Worm (Caenorhabditis elegans) whole organism, early embryonic: Measurements from ENCODE around the gene Y39F10A.3.

Experiments
- B0310.2 ChIP-seq: sonication (generic microtip); optimal IDR thresholded peaks from 2 replicates; lab custom pipeline; 2016; ENCODE audit warnings: mild to moderate bottlenecking, missing genetic modification characterization, missing compliant biosample characterization
- F13C5.2 ChIP-seq: sonication (generic microtip); optimal IDR thresholded peaks from 2 replicates; lab custom pipeline; 2017; ENCODE audit warnings: mild to moderate bottlenecking, missing genetic modification characterization, inconsistent platforms, missing compliant biosample characterization
- aly-1 ChIP-seq: sonication (generic microtip); optimal IDR thresholded peaks from 2 replicates; lab custom pipeline; 2016; ENCODE audit warnings: missing genetic modification characterization, missing compliant biosample characterization
- ama-1 ChIP-seq: fragments of 150-350 bp; optimal IDR thresholded peaks from 2 replicates; lab custom pipeline; 2014
- ceh-13 ChIP-seq: fragments of 200-800 bp; sonication (Bioruptor generic); optimal IDR thresholded peaks from 2 replicates; lab custom pipeline; 2018; ENCODE audit warnings: mild to moderate bottlenecking, missing genetic modification characterization, missing compliant biosample characterization
- ceh-36 ChIP-seq: sonication (generic microtip); optimal IDR thresholded peaks from 2 replicates; lab custom pipeline; 2016; ENCODE audit warnings: missing genetic modification characterization, inconsistent platforms, missing compliant biosample characterization
- ets-7 ChIP-seq: sonication (generic microtip); optimal IDR thresholded peaks from 2 replicates; lab custom pipeline; 2016; ENCODE audit warnings: missing genotype, missing genetic modification characterization, missing compliant biosample characterization
- flt-1 ChIP-seq: fragments of 200-800 bp; sonication (Bioruptor generic); IDR thresholded peaks from 2 replicates; pipeline ENCODE4 v1.3.6; 2022; ENCODE audit warnings: missing genetic modification characterization, missing compliant biosample characterization
- hmbx-1 ChIP-seq: sonication (generic microtip); optimal IDR thresholded peaks from 2 replicates; lab custom pipeline; 2016; ENCODE audit warnings: mild to moderate bottlenecking, missing genetic modification characterization, missing compliant biosample characterization
- hmg-4 ChIP-seq: fragments of 200-800 bp; sonication (Bioruptor generic); optimal IDR thresholded peaks from 2 replicates; lab custom pipeline; 2018; ENCODE audit warnings: mild to moderate bottlenecking, missing genetic modification characterization, missing compliant biosample characterization
- hnd-1 ChIP-seq: sonication (generic microtip); optimal IDR thresholded peaks from 2 replicates; lab custom pipeline; 2016; ENCODE audit warnings: missing genetic modification characterization, missing compliant biosample characterization
- pes-1 ChIP-seq: fragments of 200-800 bp; sonication (Bioruptor generic); IDR thresholded peaks from 2 replicates; pipeline ENCODE4 v1.3.6; 2022; ENCODE audit warnings: missing genetic modification reagents, missing genetic modification characterization, missing compliant biosample characterization
- scrt-1 ChIP-seq: fragments of 200-800 bp; sonication (Bioruptor generic); IDR thresholded peaks from 2 replicates; pipeline ENCODE4 v1.3.6; 2022; ENCODE audit warnings: missing genetic modification characterization, missing compliant biosample characterization
- sea-1 ChIP-seq: fragments of 200-800 bp; sonication (Bioruptor generic); conservative IDR thresholded peaks from 2 replicates; pipeline ENCODE4 v1.3.6; 2022; ENCODE audit warnings: missing genetic modification characterization, missing compliant biosample characterization
- tbx-11 ChIP-seq: fragments of 200-800 bp; sonication (Bioruptor generic); IDR thresholded peaks from 2 replicates; pipeline ENCODE4 v1.3.6; 2022; ENCODE audit warnings: missing genetic modification characterization, missing compliant biosample characterization
- tbx-37 ChIP-seq: fragments of 200-800 bp; sonication (Bioruptor generic); conservative IDR thresholded peaks from 2 replicates; pipeline ENCODE4 v1.3.6; 2022; ENCODE audit warnings: missing genetic modification reagents, missing genetic modification characterization, missing compliant biosample characterization
- tra-4 ChIP-seq: sonication (generic microtip); optimal IDR thresholded peaks from 2 replicates; lab custom pipeline; 2017; ENCODE audit warnings: missing genetic modification characterization, missing compliant biosample characterization

Gene Y39F10A.3

ce11 chrII:756161-756560 is 26.6 kb downstream of the Y39F10A.3 start:
- TF ChIP-seq tbx-37 (GFP tag; lab: Robert Waterston, UW): no peak
- no peak for TF ChIP-seq ets-7 (tag; lab: Kevin White, UChicago)

DNA sequence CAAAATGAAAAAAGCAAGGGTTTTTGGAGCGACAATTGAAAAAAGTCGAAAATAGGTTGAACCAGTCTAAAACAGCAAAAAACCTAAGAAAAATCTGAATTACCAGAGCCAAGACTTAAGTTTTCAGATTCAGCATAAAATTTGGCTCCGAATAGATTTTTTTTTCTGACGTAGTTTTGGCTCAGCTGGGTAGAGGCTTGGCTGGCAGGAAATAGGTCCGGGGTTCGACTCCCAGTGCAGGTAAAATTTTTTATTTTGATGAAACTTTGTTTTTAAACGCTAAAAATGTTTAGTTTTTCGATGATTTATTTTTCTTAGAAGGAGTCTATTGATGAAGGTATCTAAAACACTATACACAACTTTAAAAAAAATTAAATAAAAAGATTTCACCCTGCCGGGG is 27.8 kb downstream of the Y39F10A.3 start:
- no peak for TF ChIP-seq scrt-1
- TF ChIP-seq hmg-4 (GFP tag; lab: Kevin White, UChicago): no peak

DNA sequence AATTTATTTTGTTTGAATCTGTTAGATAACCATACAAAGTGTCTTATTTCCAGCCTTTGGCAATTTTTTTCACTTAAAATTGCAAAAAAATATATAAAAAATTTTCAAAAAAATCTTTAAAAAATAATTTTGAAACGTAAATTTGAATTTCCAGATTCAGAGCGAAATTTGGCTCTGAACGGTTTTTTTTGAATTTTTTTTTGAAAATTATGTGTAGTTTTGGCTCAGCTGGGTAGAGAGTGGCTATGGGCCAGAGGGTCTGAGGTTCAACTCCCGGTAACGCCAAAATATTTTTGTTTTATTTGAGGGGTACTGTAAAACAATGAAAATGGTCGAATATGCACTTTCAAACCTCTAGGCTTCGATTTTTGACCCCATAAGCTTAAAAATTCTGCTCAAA is 29.3 kb downstream of the Y39F10A.3 start:
- TF ChIP-seq tra-4 (tag; lab: Kevin White, UChicago) (no peak), ceh-13 (GFP tag; lab: Kevin White, UChicago) (no peak), tbx-37 (GFP tag; lab: Robert Waterston, UW) (no peak), scrt-1 (no peak), tbx-11 (no peak)

DNA sequence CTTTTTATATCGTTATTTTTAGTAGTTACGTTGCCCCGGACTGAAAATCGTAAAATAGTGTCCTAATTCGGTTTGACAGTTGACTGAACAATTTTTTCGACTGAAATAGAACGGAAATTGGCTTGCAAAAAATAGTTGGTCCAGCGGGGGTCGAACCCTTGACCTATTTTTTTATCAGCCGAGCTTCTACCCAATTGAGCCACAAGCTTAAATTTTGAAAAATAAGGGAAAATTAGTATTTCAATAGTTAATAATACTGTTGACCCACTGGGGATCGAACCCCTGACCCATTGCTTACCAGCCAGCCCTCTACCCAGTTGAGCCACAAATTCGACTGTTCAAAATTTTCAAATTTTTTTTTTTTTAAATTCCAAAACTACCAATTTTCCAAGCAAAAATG is 31.0 kb downstream of the Y39F10A.3 start:
- no peak for TF ChIP-seq pes-1 (GFP tag; lab: Robert Waterston, UW)
- TF ChIP-seq flt-1 (GFP tag; lab: Robert Waterston, UW): no peak
- no peak for TF ChIP-seq hnd-1 (tag; lab: Kevin White, UChicago)
- TF ChIP-seq tbx-11: no peak
- no peak for TF ChIP-seq tra-4 (tag; lab: Kevin White, UChicago)
- TF ChIP-seq ceh-13 (GFP tag; lab: Kevin White, UChicago): no peak
- no peak for TF ChIP-seq scrt-1
- TF ChIP-seq B0310.2 (tag; lab: Kevin White, UChicago): no peak
- TF ChIP-seq tbx-37 (GFP tag; lab: Robert Waterston, UW): no peak
- no peak for TF ChIP-seq aly-1

DNA sequence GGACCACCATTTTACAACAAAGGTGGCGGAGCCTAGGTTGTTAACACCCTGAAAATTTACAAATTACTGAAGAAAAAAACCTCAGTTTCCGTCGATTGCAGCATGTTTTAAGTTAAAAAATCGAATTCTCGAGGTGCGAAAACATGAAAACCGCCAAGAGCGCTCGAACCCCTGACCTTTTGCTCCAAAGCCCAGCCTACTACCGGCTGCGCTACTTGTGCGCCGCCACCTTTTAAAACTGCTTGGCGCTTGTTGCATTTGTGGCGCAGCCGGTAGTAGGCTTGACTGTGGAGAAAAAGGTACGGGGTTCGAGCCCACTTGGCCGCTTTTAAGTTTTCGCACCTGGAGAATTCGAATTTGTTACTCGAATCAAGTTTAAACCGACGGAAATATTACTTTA is 32.6 kb downstream of the Y39F10A.3 start, which contains the start of gene snt-6:
Gene snt-6, minus strand, starts transcription at position 58 of the 400 bp plus-strand sequence.
- TF ChIP-seq ama-1 (lab: Kevin White, UChicago): no peak
- TF ChIP-seq scrt-1: no peak
- TF ChIP-seq B0310.2 (tag; lab: Kevin White, UChicago): no peak
- TF ChIP-seq hmbx-1 (tag; lab: Kevin White, UChicago): no peak
- TF ChIP-seq aly-1: no peak
- no peak for TF ChIP-seq tbx-37 (GFP tag; lab: Robert Waterston, UW)
- TF ChIP-seq ceh-13 (GFP tag; lab: Kevin White, UChicago): no peak
- TF ChIP-seq tra-4 (tag; lab: Kevin White, UChicago): no peak

ce11 chrII:740808-741207 is 42.0 kb downstream of the Y39F10A.3 start, which contains the start of gene fbxc-48:
Gene fbxc-48, minus strand, starts transcription at chrII:740908.
- TF ChIP-seq F13C5.2 (no peak), B0310.2 (tag; lab: Kevin White, UChicago) (no peak), ets-7 (tag; lab: Kevin White, UChicago) (no peak), hmbx-1 (tag; lab: Kevin White, UChicago) (no peak), ceh-13 (GFP tag; lab: Kevin White, UChicago) (no peak), tbx-37 (GFP tag; lab: Robert Waterston, UW) (no peak), hmg-4 (GFP tag; lab: Kevin White, UChicago) (no peak), sea-1 (no peak), pes-1 (GFP tag; lab: Robert Waterston, UW) (no peak)

DNA sequence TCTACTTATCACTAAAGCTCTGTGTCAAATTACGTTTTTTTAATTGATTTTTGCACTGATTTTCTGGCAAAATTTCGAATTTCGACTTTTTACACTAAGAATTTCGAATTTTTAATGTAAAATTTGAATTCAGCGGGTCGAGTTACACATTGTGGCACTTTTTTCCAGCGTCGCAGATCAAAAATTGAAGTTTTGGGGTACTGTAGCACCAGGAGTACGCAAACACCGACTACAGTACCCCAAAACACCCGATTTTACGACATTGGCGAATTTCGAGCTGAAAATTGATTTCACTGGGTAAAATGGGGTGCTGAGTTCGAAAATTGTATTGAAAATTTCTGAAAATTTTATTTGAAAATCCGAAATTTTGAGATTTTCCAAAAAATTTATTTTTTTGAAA is 50.4 kb downstream of the Y39F10A.3 start:
- TF ChIP-seq B0310.2 (tag; lab: Kevin White, UChicago) (no peak), flt-1 (GFP tag; lab: Robert Waterston, UW) (no peak), pes-1 (GFP tag; lab: Robert Waterston, UW) (no peak), hnd-1 (tag; lab: Kevin White, UChicago) (no peak), tbx-37 (GFP tag; lab: Robert Waterston, UW) (no peak), sea-1 (no peak), ceh-36 (tag; lab: Kevin White, UChicago) (no peak), hmbx-1 (tag; lab: Kevin White, UChicago) (no peak), aly-1 (no peak), hmg-4 (GFP tag; lab: Kevin White, UChicago) (no peak), F13C5.2 (no peak), ceh-13 (GFP tag; lab: Kevin White, UChicago) (no peak), tra-4 (tag; lab: Kevin White, UChicago) (no peak), ama-1 (lab: Kevin White, UChicago) (no peak), scrt-1 (no peak), ets-7 (tag; lab: Kevin White, UChicago) (no peak), tbx-11 (no peak)
